Worm (Caenorhabditis elegans): ENCODE data around the gene sri-37.
"Not testable (repeated sequence)": the region's sequence is repeated elsewhere in the genome, so short reads cannot be mapped to it uniquely, and the experiment has no call there.

Gene sri-37

ce11 chrII:2629270-2629669 is at the start of gene sri-37:
Gene sri-37 (plus strand): TSS chrII:2629570.
- TF ChIP-seq him-1 (tag; optimal IDR thresholded peaks at IDR 0.05): no peak
- TF ChIP-seq dao-5 (tag; optimal IDR thresholded peaks at IDR 0.05): no peak
- no peak for TF ChIP-seq W03F9.2 (tag; optimal IDR thresholded peaks at IDR 0.05)

ce11 chrII:2583044-2583443 is 46.3 kb upstream of the sri-37 start, which contains the start of gene sri-74:
Gene sri-74 (minus strand): TSS chrII:2583144.
- TF ChIP-seq dao-5 (tag; optimal IDR thresholded peaks at IDR 0.05): no peak
- TF ChIP-seq W03F9.2 (tag; optimal IDR thresholded peaks at IDR 0.05): no peak
- no peak for TF ChIP-seq him-1 (tag; optimal IDR thresholded peaks at IDR 0.05)

- TF ChIP-seq dao-5 (tag; optimal IDR thresholded peaks at IDR 0.05): no peak
- TF ChIP-seq W03F9.2 (tag; optimal IDR thresholded peaks at IDR 0.05): no peak
- no peak for TF ChIP-seq him-1 (tag; optimal IDR thresholded peaks at IDR 0.05)
Observed at ce11 chrII:2585493-2585892, 43.9 kb upstream of the sri-37 start, which contains the start of gene sri-36. Gene sri-36 (minus strand): TSS chrII:2585593.

ce11 chrII:2586861-2587554 is 42.4 kb upstream of the sri-37 start, which contains the start of the genes F33H12.7 and sri-39:
Gene F33H12.7 (minus strand): TSS chrII:2586911.
Gene sri-39 (plus strand): TSS chrII:2587504.
- TF ChIP-seq dao-5 (tag; optimal IDR thresholded peaks at IDR 0.05) (no peak), him-1 (tag; optimal IDR thresholded peaks at IDR 0.05) (no peak), W03F9.2 (tag; optimal IDR thresholded peaks at IDR 0.05) (no peak)

- TF ChIP-seq him-1, dao-5, W03F9.2 (tag; optimal IDR thresholded peaks at IDR 0.05): not testable (repeated sequence)
Observed at ce11 chrII:2600176-2600575, 29.2 kb upstream of the sri-37 start, which contains the start of gene F33H12.1. Gene F33H12.1 (plus strand): TSS chrII:2600476.

ce11 chrII:2600931-2601330 is 28.4 kb upstream of the sri-37 start:
- no peak for TF ChIP-seq him-1 (tag; optimal IDR thresholded peaks at IDR 0.05)
- TF ChIP-seq dao-5 (tag; optimal IDR thresholded peaks at IDR 0.05): no peak
- no peak for TF ChIP-seq W03F9.2 (tag; optimal IDR thresholded peaks at IDR 0.05)

ce11 chrII:2605319-2605718 is 24.1 kb upstream of the sri-37 start, which contains the start of gene sri-77:
Gene sri-77 (minus strand): TSS chrII:2605419.
- no peak for TF ChIP-seq him-1 (tag; optimal IDR thresholded peaks at IDR 0.05)

ce11 chrII:2610202-2610912 is 19.0 kb upstream of the sri-37 start, which contains the start of gene sri-38:
Gene sri-38 (plus strand): TSS chrII:2610862.
- no peak for TF ChIP-seq dao-5 (tag; optimal IDR thresholded peaks at IDR 0.05)
- TF ChIP-seq W03F9.2 (tag; optimal IDR thresholded peaks at IDR 0.05): no peak
- no peak for TF ChIP-seq him-1 (tag; optimal IDR thresholded peaks at IDR 0.05)

- no peak for TF ChIP-seq him-1 (tag; optimal IDR thresholded peaks at IDR 0.05)
- TF ChIP-seq W03F9.2 (tag; optimal IDR thresholded peaks at IDR 0.05): no peak
- TF ChIP-seq dao-5 (tag; optimal IDR thresholded peaks at IDR 0.05): no peak
Observed at ce11 chrII:2611009-2611408, 18.4 kb upstream of the sri-37 start.

- TF ChIP-seq him-1, dao-5, W03F9.2 (tag; optimal IDR thresholded peaks at IDR 0.05): not testable (repeated sequence)
Observed at ce11 chrII:2612278-2612677, 17.1 kb upstream of the sri-37 start, which contains the start of gene D2062.13. Gene D2062.13 (plus strand): TSS chrII:2612578.

- not testable (repeated sequence) for TF ChIP-seq W03F9.2, him-1, dao-5 (tag; optimal IDR thresholded peaks at IDR 0.05)
Observed at ce11 chrII:2616634-2617033, 12.7 kb upstream of the sri-37 start, which contains the start of gene msrp-5. Gene msrp-5 (plus strand): TSS chrII:2616934.

- not testable (repeated sequence) for TF ChIP-seq dao-5, him-1, W03F9.2 (tag; optimal IDR thresholded peaks at IDR 0.05)
Observed at ce11 chrII:2619148-2619547, 10.2 kb upstream of the sri-37 start, which contains the start of gene msrp-6. Gene msrp-6 (plus strand): TSS chrII:2619448.

- no peak for TF ChIP-seq dao-5 (tag; optimal IDR thresholded peaks at IDR 0.05)
- TF ChIP-seq W03F9.2 (tag; optimal IDR thresholded peaks at IDR 0.05): no peak
- TF ChIP-seq him-1 (tag; optimal IDR thresholded peaks at IDR 0.05): no peak
Observed at ce11 chrII:2622480-2622879, 6.9 kb upstream of the sri-37 start, which contains the start of gene D2062.5. Gene D2062.5 (plus strand): TSS chrII:2622780.

Measured in whole organism, L4/young adult.